Fruit fly (Drosophila melanogaster): Measurements from ENCODE around the gene CG10077.

CG10077 gene

DNA sequence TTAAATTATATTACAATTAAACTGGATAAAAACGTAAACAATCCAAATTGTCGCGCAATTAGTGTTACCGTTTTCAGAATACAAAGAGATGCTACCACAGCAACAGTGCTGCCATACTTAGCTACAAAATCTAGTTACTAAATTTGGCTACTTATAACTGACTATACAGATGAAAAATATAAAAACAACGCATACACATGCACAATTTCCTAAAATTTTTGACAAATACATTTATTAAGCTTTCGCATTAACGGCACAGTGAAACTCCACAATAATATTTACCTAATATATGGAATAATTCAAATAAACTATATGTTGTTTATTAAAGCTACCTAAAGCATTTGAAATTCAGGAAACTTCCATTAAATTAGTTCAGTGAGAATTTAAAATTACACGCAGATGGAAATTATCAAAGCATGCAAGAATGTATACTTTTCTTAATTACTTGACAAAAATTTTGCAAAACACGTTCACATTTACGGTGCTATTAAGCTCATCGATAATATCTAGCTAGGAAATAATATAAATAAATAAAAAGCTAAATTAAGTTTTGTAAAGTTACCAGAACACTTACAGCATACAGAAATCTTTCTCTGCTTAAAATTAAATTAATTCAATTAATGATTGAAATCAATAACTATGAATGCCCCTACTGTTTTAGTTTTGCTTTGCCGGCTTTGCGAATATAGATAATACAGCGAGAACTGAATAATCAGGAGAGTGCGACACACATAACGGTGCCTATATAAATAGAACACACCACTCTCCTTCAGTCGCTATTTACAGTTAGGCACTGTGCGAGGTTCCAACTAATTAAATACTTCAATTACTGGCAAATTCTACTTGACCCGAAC lies 13.5 kb upstream of the CG10077 start, which contains the start of the genes Mis12 and CG9953 (continued):
- TF ChIP-seq CG8089 (GFP tag; optimal IDR thresholded peaks at IDR 0.05) (no peak), bigmax (GFP tag; optimal IDR thresholded peaks at IDR 0.05) (no peak), btn (GFP tag; optimal IDR thresholded peaks at IDR 0.05) (no peak), gce (GFP tag; IDR thresholded peaks at IDR 0.05) (no peak), CG9932 (GFP tag; IDR thresholded peaks at IDR 0.05) (peak; percentile 36), Dfd (GFP tag; optimal IDR thresholded peaks at IDR 0.05) (no peak), pan (optimal IDR thresholded peaks at IDR 0.05) (no peak), pan (GFP tag; optimal IDR thresholded peaks at IDR 0.05 in 1 of 2, IDR thresholded peaks at IDR 0.05 in 1 of 2) (peak in 1 of 2 experiments; percentile 76), Bgb (GFP tag; IDR thresholded peaks at IDR 0.05; ENCODE audit: partially characterized antibody) (no peak), Side (GFP tag; optimal IDR thresholded peaks at IDR 0.05) (no peak), crp (GFP tag; optimal IDR thresholded peaks at IDR 0.05) (no peak), pzg (GFP tag; optimal IDR thresholded peaks at IDR 0.05) (peak; percentile 26), Dp (GFP tag; optimal IDR thresholded peaks at IDR 0.05) (peak; percentile 68), kni (GFP tag; optimal IDR thresholded peaks at IDR 0.05) (no peak), dati (GFP tag; IDR thresholded peaks at IDR 0.05) (no peak), vvl (GFP tag; IDR thresholded peaks at IDR 0.05) (peak; percentile 78), trem (tag; optimal IDR thresholded peaks at IDR 0.05) (peak; percentile 22), zfh2 (GFP tag; optimal IDR thresholded peaks at IDR 0.05) (peak; percentile 14), CG9437 (GFP tag; optimal IDR thresholded peaks at IDR 0.05) (peak; percentile 92), pfk (GFP tag; optimal IDR thresholded peaks at IDR 0.05) (no peak), Nf-YB (GFP tag; optimal IDR thresholded peaks at IDR 0.05) (peak; percentile 6), CG32772 (GFP tag; IDR thresholded peaks at IDR 0.05) (peak; percentile 37; the same call in 1 of the 2 replicates), CG10209 (GFP tag; optimal IDR thresholded peaks at IDR 0.05) (peak; percentile 32), lola (GFP tag; optimal IDR thresholded peaks at IDR 0.05) (peak in 1 of 3 experiments; percentile 62), CG11085 (GFP tag; IDR thresholded peaks at IDR 0.05) (no peak), CG7556 (GFP tag; optimal IDR thresholded peaks at IDR 0.05) (peak; percentile 47), Six4 (GFP tag; optimal IDR thresholded peaks at IDR 0.05) (no peak), CG7839 (tag; optimal IDR thresholded peaks at IDR 0.05) (peak; percentile 45), dpn (GFP tag; optimal IDR thresholded peaks at IDR 0.05) (peak; percentile 11 to 20), Rfx (GFP tag; IDR thresholded peaks at IDR 0.05) (peak; percentile 30; the same call in 1 of the 2 replicates), Dll (GFP tag; IDR thresholded peaks at IDR 0.05; ENCODE audit: partially characterized antibody) (no peak), tin (GFP tag; optimal IDR thresholded peaks at IDR 0.05) (peak; percentile 24), CG17385 (GFP tag; optimal IDR thresholded peaks at IDR 0.05) (peak; percentile 42), CG4424 (GFP tag; optimal IDR thresholded peaks at IDR 0.05) (peak; percentile 35), CG42726 (GFP tag; IDR thresholded peaks at IDR 0.05; ENCODE audit: partially characterized antibody) (no peak), CG9609 (GFP tag; optimal IDR thresholded peaks at IDR 0.05) (no peak), Dek (tag; optimal IDR thresholded peaks at IDR 0.05) (peak; percentile 4), CG6272 (GFP tag; IDR thresholded peaks at IDR 0.05) (no peak), B-H1 (GFP tag; IDR thresholded peaks at IDR 0.05) (no peak; the same call in 2 of the 3 replicates), Med (GFP tag) (peak; percentile 65), croc (GFP tag; conservative IDR thresholded peaks at IDR 0.05) (no peak), chif (GFP tag; optimal IDR thresholded peaks at IDR 0.05) (no peak), dan (GFP tag; IDR thresholded peaks at IDR 0.05) (no peak), CG6654 (GFP tag; optimal IDR thresholded peaks at IDR 0.05) (no peak), crc (GFP tag; optimal IDR thresholded peaks at IDR 0.05) (no peak), CG8281 (tag; optimal IDR thresholded peaks at IDR 0.05) (no peak), MBD-R2 (GFP tag; IDR thresholded peaks at IDR 0.05) (peak; percentile 68), CG30020 (tag; optimal IDR thresholded peaks at IDR 0.05) (peak; percentile 46), Chrac-16 (GFP tag; optimal IDR thresholded peaks at IDR 0.05) (peak; percentile 1)

Measured in whole organism, embryonic.